Worm (Caenorhabditis elegans): ENCODE data around the gene C14B9.8.

C14B9.8 gene

DNA sequence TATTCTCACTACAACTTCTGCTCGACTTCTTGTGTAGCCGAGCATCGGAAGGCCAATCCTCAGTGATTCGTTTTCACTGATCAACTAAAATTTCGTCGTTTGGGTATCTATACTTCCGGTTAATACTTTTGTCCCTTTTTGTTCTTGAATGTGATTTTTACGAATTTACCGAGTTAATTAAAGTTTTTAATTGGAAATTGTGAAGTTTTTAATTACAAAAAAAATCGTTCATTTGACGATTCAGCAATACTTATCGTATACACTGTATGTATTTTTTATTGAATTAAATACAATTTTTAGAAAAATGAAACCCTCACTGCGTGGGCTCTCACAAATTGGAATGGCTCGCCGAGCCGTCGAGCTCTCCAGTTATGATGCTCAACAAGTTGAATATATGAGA, 53.0 kb downstream of the C14B9.8 start, which contains the start of gene idi-1:
Gene idi-1, plus strand, starts transcription at position 301 of the 400 bp plus-strand sequence.
- no peak for TF ChIP-seq egrh-3 (GFP tag; IDR thresholded peaks at IDR 0.05)
- no peak for TF ChIP-seq F33H1.4 (GFP tag; IDR thresholded peaks at IDR 0.05)
- TF ChIP-seq chd-7 (tag; optimal IDR thresholded peaks at IDR 0.05), result no peak
- no peak for TF ChIP-seq somi-1 (GFP tag; optimal IDR thresholded peaks at IDR 0.05)
- no peak for TF ChIP-seq Y95B8A.8 (GFP tag; IDR thresholded peaks at IDR 0.05)
- TF ChIP-seq fkh-3 (tag; optimal IDR thresholded peaks at IDR 0.05), result no peak
- TF ChIP-seq let-607 (tag; optimal IDR thresholded peaks at IDR 0.05), result no peak
- no peak for TF ChIP-seq tbp1 (GFP tag; optimal IDR thresholded peaks at IDR 0.05)
- no peak for TF ChIP-seq nhr-80 (tag; optimal IDR thresholded peaks at IDR 0.05)
- TF ChIP-seq lsl-1 (GFP tag; optimal IDR thresholded peaks at IDR 0.05), result no peak
- TF ChIP-seq lin-26 (GFP tag; IDR thresholded peaks at IDR 0.05), result no peak
- no peak for TF ChIP-seq dpl-1 (GFP tag; optimal IDR thresholded peaks at IDR 0.05)
- TF ChIP-seq xnd-1 (tag; optimal IDR thresholded peaks at IDR 0.05), result no peak
- TF ChIP-seq sptf-2 (GFP tag; optimal IDR thresholded peaks at IDR 0.05), result no peak
- TF ChIP-seq ztf-3 (GFP tag; optimal IDR thresholded peaks at IDR 0.05), result no peak
- no peak for TF ChIP-seq madf-8 (GFP tag; conservative IDR thresholded peaks at IDR 0.05)
- no peak for TF ChIP-seq C17E4.6 (GFP tag; IDR thresholded peaks at IDR 0.05)
- TF ChIP-seq mxl-1 (tag; optimal IDR thresholded peaks at IDR 0.05), result no peak
- TF ChIP-seq ztf-18 (tag; optimal IDR thresholded peaks at IDR 0.05), result no peak
- TF ChIP-seq nhr-120 (GFP tag; IDR thresholded peaks at IDR 0.05), result no peak
